Worm (Caenorhabditis elegans) whole organism, mixed stage, embryonic: ENCODE results near the gene C05B5.8.

Experiments
- M03D4.4 ChIP-seq: sonication (generic microtip); optimal IDR thresholded peaks from 2 replicates; lab custom pipeline; 2017; ENCODE audit warnings: mild to moderate bottlenecking, missing genetic modification characterization, missing compliant biosample characterization
- blmp-1 ChIP-seq: fragments of 150-350 bp; optimal IDR thresholded peaks from 2 replicates; lab custom pipeline; 2014; ENCODE audit warnings: missing biosample characterization, missing genetic modification characterization
- ceh-39 ChIP-seq: fragments of 150-350 bp; optimal IDR thresholded peaks from 2 replicates; lab custom pipeline; 2014; ENCODE audit warnings: missing biosample characterization, missing genetic modification characterization
- ceh-43 ChIP-seq: fragments of 200-800 bp; sonication (Bioruptor generic); optimal IDR thresholded peaks from 2 replicates; lab custom pipeline; 2018; ENCODE audit warnings: mild to moderate bottlenecking, missing genetic modification characterization, moderate library complexity, missing compliant biosample characterization
- ces-1 ChIP-seq: fragments of 150-350 bp; optimal IDR thresholded peaks from 2 replicates; lab custom pipeline; 2014; ENCODE audit warnings: missing biosample characterization, missing genetic modification reagents, missing genetic modification characterization
- cnd-1 ChIP-seq: fragments of 200-800 bp; sonication (Bioruptor generic); optimal IDR thresholded peaks from 2 replicates; lab custom pipeline; 2018; ENCODE audit warnings: mild to moderate bottlenecking, missing genetic modification characterization, missing compliant biosample characterization
- drap-1 ChIP-seq: fragments of 200-800 bp; sonication (Bioruptor generic); optimal IDR thresholded peaks from 3 replicates; lab custom pipeline; 2018; ENCODE audit warnings: mild to moderate bottlenecking, missing genetic modification characterization, missing compliant biosample characterization
- elt-1 ChIP-seq: sonication (generic microtip); optimal IDR thresholded peaks from 2 replicates; lab custom pipeline; 2017; ENCODE audit warnings: missing genetic modification characterization, mild to moderate bottlenecking, missing compliant biosample characterization, antibody characterized with exemption, moderate library complexity, borderline replicate concordance; ENCODE audit not compliant: insufficient read depth
- elt-3 ChIP-seq: fragments of 150-350 bp; optimal IDR thresholded peaks from 2 replicates; lab custom pipeline; 2014; ENCODE audit warnings: missing biosample characterization, missing genetic modification characterization
- flh-1 ChIP-seq: fragments of 200-800 bp; sonication (Bioruptor generic); optimal IDR thresholded peaks from 2 replicates; lab custom pipeline; 2018; ENCODE audit warnings: mild to moderate bottlenecking, missing genetic modification characterization, moderate library complexity, missing compliant biosample characterization
- ham-2 ChIP-seq: fragments of 200-800 bp; sonication (Bioruptor generic); optimal IDR thresholded peaks from 2 replicates; lab custom pipeline; 2018; ENCODE audit warnings: mild to moderate bottlenecking, missing genetic modification characterization, missing compliant biosample characterization
- hlh-1 ChIP-seq: fragments of 150-350 bp; optimal IDR thresholded peaks from 2 replicates; lab custom pipeline; 2014; ENCODE audit warnings: missing biosample characterization, missing genetic modification reagents, missing genetic modification characterization
- lin-13 ChIP-seq: fragments of 150-350 bp; optimal IDR thresholded peaks from 2 replicates; lab custom pipeline; 2014; ENCODE audit warnings: missing biosample characterization, missing genetic modification characterization
- lin-32 ChIP-seq: fragments of 200-800 bp; sonication (Bioruptor generic); optimal IDR thresholded peaks from 2 replicates; lab custom pipeline; 2018; ENCODE audit warnings: mild to moderate bottlenecking, missing genetic modification characterization, missing compliant biosample characterization
- lsy-2 ChIP-seq: fragments of 150-350 bp; optimal IDR thresholded peaks from 2 replicates; lab custom pipeline; 2014; ENCODE audit warnings: missing biosample characterization, missing genetic modification characterization
- mab-5 ChIP-seq: fragments of 150-350 bp; optimal IDR thresholded peaks from 2 replicates; lab custom pipeline; 2014; ENCODE audit warnings: missing biosample characterization, missing genetic modification characterization
- mep-1 ChIP-seq: fragments of 150-350 bp; optimal IDR thresholded peaks from 2 replicates; lab custom pipeline; 2017; ENCODE audit warnings: missing biosample characterization, missing genetic modification reagents, missing genetic modification characterization, inconsistent platforms
- mls-2 ChIP-seq: sonication (generic microtip); optimal IDR thresholded peaks from 2 replicates; lab custom pipeline; 2016; ENCODE audit warnings: mild to moderate bottlenecking, missing genetic modification characterization, moderate library complexity, missing compliant biosample characterization
- nhr-12 ChIP-seq: fragments of 150-350 bp; optimal IDR thresholded peaks from 2 replicates; lab custom pipeline; 2014; ENCODE audit warnings: missing biosample characterization, missing genetic modification characterization
- nhr-2 ChIP-seq: fragments of 150-350 bp; optimal IDR thresholded peaks from 2 replicates; lab custom pipeline; 2014; ENCODE audit warnings: missing biosample characterization, missing genetic modification characterization
- nhr-28 ChIP-seq: fragments of 150-350 bp; optimal IDR thresholded peaks from 2 replicates; lab custom pipeline; 2014; ENCODE audit warnings: missing biosample characterization, missing genetic modification characterization
- nhr-76 ChIP-seq: sonication (generic microtip); optimal IDR thresholded peaks from 2 replicates; lab custom pipeline; 2017; ENCODE audit warnings: missing biosample characterization, missing genetic modification characterization
- pha-4 ChIP-seq: fragments of 150-350 bp; optimal IDR thresholded peaks from 2 replicates; lab custom pipeline; 2018; ENCODE audit warnings: missing biosample characterization, missing genetic modification reagents, missing genetic modification characterization
- sem-2 ChIP-seq: fragments of 200-800 bp; sonication (Bioruptor generic); optimal IDR thresholded peaks from 2 replicates; lab custom pipeline; 2018; ENCODE audit warnings: mild to moderate bottlenecking, missing genetic modification characterization, missing compliant biosample characterization
- sptf-1 ChIP-seq: sonication (generic microtip); optimal IDR thresholded peaks from 2 replicates; lab custom pipeline; 2017; ENCODE audit warnings: mild to moderate bottlenecking, missing genetic modification characterization, moderate library complexity, missing compliant biosample characterization
- unc-120 ChIP-seq: sonication (generic microtip); optimal IDR thresholded peaks from 2 replicates; lab custom pipeline; 2017; ENCODE audit warnings: missing genetic modification characterization, missing compliant biosample characterization; ENCODE audit not compliant: poor library complexity, severe bottlenecking
- unc-39 ChIP-seq: fragments of 150-350 bp; optimal IDR thresholded peaks from 2 replicates; lab custom pipeline; 2014; ENCODE audit warnings: missing biosample characterization, missing genetic modification characterization
- zip-8 ChIP-seq: fragments of 150-350 bp; optimal IDR thresholded peaks from 2 replicates; lab custom pipeline; 2014; ENCODE audit warnings: missing biosample characterization, missing genetic modification characterization
- ztf-11 ChIP-seq: fragments of 150-350 bp; optimal IDR thresholded peaks from 2 replicates; lab custom pipeline; 2014; ENCODE audit warnings: missing biosample characterization, missing genetic modification characterization

C05B5.8 gene

ce11 chrIII:10040013-10040412, 33.4 kb upstream of the C05B5.8 start, which contains the start of gene T16G12.7:
Gene T16G12.7, minus strand, starts transcription at chrIII:10040113.
- no peak for TF ChIP-seq sem-2 (GFP tag; lab: Kevin White, UChicago)
- no peak for TF ChIP-seq lsy-2 (tag; lab: Kevin White, UChicago)
- TF ChIP-seq hlh-1 (tag; lab: Kevin White, UChicago): no peak
- no peak for TF ChIP-seq cnd-1 (tag; lab: Kevin White, UChicago)
- no peak for TF ChIP-seq mab-5 (tag; lab: Kevin White, UChicago)
- TF ChIP-seq nhr-28: no peak
- no peak for TF ChIP-seq blmp-1 (tag; lab: Kevin White, UChicago)
- TF ChIP-seq flh-1: no peak
- no peak for TF ChIP-seq ceh-39 (tag; lab: Kevin White, UChicago)
- no peak for TF ChIP-seq mls-2 (tag; lab: Kevin White, UChicago)
- TF ChIP-seq pha-4 (tag; lab: Kevin White, UChicago): no peak
- no peak for TF ChIP-seq elt-3 (tag; lab: Kevin White, UChicago)
- no peak for TF ChIP-seq ham-2 (GFP tag; lab: Kevin White, UChicago)
- no peak for TF ChIP-seq unc-120
- no peak for TF ChIP-seq nhr-2 (tag; lab: Kevin White, UChicago)
- no peak for TF ChIP-seq nhr-76

- no peak for TF ChIP-seq drap-1 (GFP tag; lab: Kevin White, UChicago)
- no peak for TF ChIP-seq sptf-1 (tag; lab: Kevin White, UChicago)
- no peak for TF ChIP-seq lin-13 (tag; lab: Kevin White, UChicago)
- TF ChIP-seq unc-39 (tag; lab: Kevin White, UChicago): no peak
- no peak for TF ChIP-seq mep-1 (tag; lab: Kevin White, UChicago)
- no peak for TF ChIP-seq lsy-2 (tag; lab: Kevin White, UChicago)
- TF ChIP-seq nhr-12 (tag; lab: Kevin White, UChicago): no peak
- no peak for TF ChIP-seq nhr-28
- no peak for TF ChIP-seq mls-2 (tag; lab: Kevin White, UChicago)
- TF ChIP-seq unc-120: no peak
- no peak for TF ChIP-seq nhr-76
Measured at ce11 chrIII:10037150-10037549, 30.6 kb upstream of the C05B5.8 start, which contains the start of gene M04D8.7. Gene M04D8.7, plus strand, starts transcription at chrIII:10037450.

ce11 chrIII:10035783-10036182, 29.2 kb upstream of the C05B5.8 start, which contains the start of gene xbx-3:
Gene xbx-3, plus strand, starts transcription at chrIII:10035945.
- TF ChIP-seq ztf-11 (tag; lab: Kevin White, UChicago): no peak
- no peak for TF ChIP-seq zip-8 (tag; lab: Kevin White, UChicago)
- no peak for TF ChIP-seq ces-1 (GFP tag; lab: Kevin White, UChicago)

- no peak for TF ChIP-seq ceh-43
- no peak for TF ChIP-seq ces-1 (GFP tag; lab: Kevin White, UChicago)
Measured at ce11 chrIII:10033881-10034280, 27.3 kb upstream of the C05B5.8 start, which contains the start of gene M04D8.8. Gene M04D8.8, plus strand, starts transcription at chrIII:10034181.

ce11 chrIII:10033213-10033612, 26.6 kb upstream of the C05B5.8 start, which contains the start of gene M04D8.5:
Gene M04D8.5, minus strand, starts transcription at chrIII:10033313.
- TF ChIP-seq unc-39 (tag; lab: Kevin White, UChicago): no peak
- TF ChIP-seq sptf-1 (tag; lab: Kevin White, UChicago): no peak
- no peak for TF ChIP-seq elt-1 (tag; lab: Kevin White, UChicago)
- no peak for TF ChIP-seq blmp-1 (tag; lab: Kevin White, UChicago)
- no peak for TF ChIP-seq flh-1

- no peak for TF ChIP-seq nhr-12 (tag; lab: Kevin White, UChicago)
- TF ChIP-seq lin-13 (tag; lab: Kevin White, UChicago): no peak
- TF ChIP-seq zip-8 (tag; lab: Kevin White, UChicago): no peak
- TF ChIP-seq sptf-1 (tag; lab: Kevin White, UChicago): no peak
- no peak for TF ChIP-seq sem-2 (GFP tag; lab: Kevin White, UChicago)
- TF ChIP-seq cnd-1 (tag; lab: Kevin White, UChicago): no peak
- no peak for TF ChIP-seq nhr-76
- no peak for TF ChIP-seq lsy-2 (tag; lab: Kevin White, UChicago)
- no peak for TF ChIP-seq lin-32 (GFP tag; lab: Kevin White, UChicago)
- TF ChIP-seq flh-1: no peak
- TF ChIP-seq M03D4.4 (tag; lab: Kevin White, UChicago): no peak
Measured at ce11 chrIII:10030549-10030948, 24.0 kb upstream of the C05B5.8 start, which contains the start of gene M04D8.4. Gene M04D8.4, minus strand, starts transcription at chrIII:10030649.
